Fruit fly (Drosophila melanogaster) whole organism, embryonic: Measurements from ENCODE around the gene CG5326.

Experiments
- Abd-B ChIP-seq: fragments of 200-800 bp; sonication (Bioruptor generic); optimal IDR thresholded peaks from 2 replicates; lab custom pipeline; 2018; ENCODE audit warnings: missing biosample characterization, mild to moderate bottlenecking, missing genetic modification characterization, moderate library complexity
- Asciz ChIP-seq: fragments of 200-800 bp; sonication (Bioruptor generic); optimal IDR thresholded peaks from 2 replicates; lab custom pipeline; 2017; ENCODE audit warnings: missing biosample characterization, mild to moderate bottlenecking, missing genetic modification characterization, missing genetic modification reagents
- Bgb ChIP-seq: fragments of 200-800 bp; sonication (Bioruptor generic); IDR thresholded peaks from 2 replicates; pipeline ENCODE4 v1.3.6; 2022; ENCODE audit warnings: missing biosample characterization, missing genetic modification characterization; ENCODE audit not compliant: partially characterized antibody
- CG10274 ChIP-seq: fragments of 200-800 bp; sonication (Bioruptor generic); optimal IDR thresholded peaks from 3 replicates; lab custom pipeline; 2017; ENCODE audit warnings: missing biosample characterization, mild to moderate bottlenecking, missing genetic modification characterization
- CG10431 ChIP-seq: fragments of 200-800 bp; sonication (Bioruptor generic); optimal IDR thresholded peaks from 3 replicates; lab custom pipeline; 2018; ENCODE audit warnings: missing biosample characterization, mild to moderate bottlenecking, missing genetic modification characterization
- CG10959 ChIP-seq: fragments of 200-800 bp; sonication (Bioruptor generic); IDR thresholded peaks from 2 replicates; pipeline ENCODE4 v1.3.6; 2022; ENCODE audit warnings: missing biosample characterization, missing genetic modification characterization
- CG11560 ChIP-seq: fragments of 200-800 bp; sonication (Bioruptor generic); IDR thresholded peaks from 3 replicates; pipeline ENCODE4 v1.3.6; 2022; ENCODE audit warnings: missing biosample characterization, missing genetic modification characterization
- CG17568 ChIP-seq: fragments of 200-800 bp; sonication (Bioruptor generic); optimal IDR thresholded peaks from 2 replicates; lab custom pipeline; 2018; ENCODE audit warnings: missing biosample characterization, mild to moderate bottlenecking, missing genetic modification characterization, moderate library complexity
- CG18476 ChIP-seq: fragments of 200-800 bp; sonication (Bioruptor generic); optimal IDR thresholded peaks from 2 replicates; lab custom pipeline; 2016; ENCODE audit warnings: missing biosample characterization, mild to moderate bottlenecking, missing genetic modification characterization
- CG18619 ChIP-seq: fragments of 200-800 bp; sonication (Bioruptor generic); optimal IDR thresholded peaks from 3 replicates; lab custom pipeline; 2017; ENCODE audit warnings: missing biosample characterization, mild to moderate bottlenecking, missing genetic modification characterization
- CG32772 ChIP-seq: fragments of 200-800 bp; sonication (Bioruptor generic); IDR thresholded peaks from 2 replicates; pipeline ENCODE4 v1.3.6; 2022; ENCODE audit warnings: missing biosample characterization, missing genetic modification characterization
- CG33557 ChIP-seq: fragments of 200-800 bp; sonication (Bioruptor generic); optimal IDR thresholded peaks from 2 replicates; lab custom pipeline; 2019; ENCODE audit warnings: missing biosample characterization, mild to moderate bottlenecking, missing genetic modification characterization, moderate library complexity
- CG34224 ChIP-seq: fragments of 200-800 bp; sonication (Bioruptor generic); IDR thresholded peaks from 3 replicates; pipeline ENCODE4 v1.3.6; 2022; ENCODE audit warnings: missing biosample characterization, missing genetic modification characterization; ENCODE audit not compliant: partially characterized antibody
- CG3726 ChIP-seq: fragments of 200-800 bp; sonication (Bioruptor generic); IDR thresholded peaks from 3 replicates; pipeline ENCODE4, ENCODE4 v1.3.6; 2022; ENCODE audit warnings: missing biosample characterization, missing genetic modification characterization
- CG4424 ChIP-seq: fragments of 200-800 bp; sonication (Bioruptor generic); optimal IDR thresholded peaks from 3 replicates; lab custom pipeline; 2016; ENCODE audit warnings: missing biosample characterization, missing genetic modification characterization
- CG4707 ChIP-seq: fragments of 200-800 bp; sonication (Bioruptor generic); optimal IDR thresholded peaks from 2 replicates; lab custom pipeline; 2018; ENCODE audit warnings: missing biosample characterization, mild to moderate bottlenecking, missing genetic modification characterization, moderate library complexity
- CG7928 ChIP-seq: fragments of 200-800 bp; sonication (Bioruptor generic); optimal IDR thresholded peaks from 2 replicates; lab custom pipeline; 2017; ENCODE audit warnings: missing biosample characterization, mild to moderate bottlenecking, missing genetic modification characterization
- CG8089 ChIP-seq: fragments of 200-800 bp; sonication (Bioruptor generic); optimal IDR thresholded peaks from 3 replicates; lab custom pipeline; 2016; ENCODE audit warnings: missing biosample characterization, missing genetic modification characterization
- CG8281 ChIP-seq: fragments of 200-800 bp; sonication (Bioruptor generic); optimal IDR thresholded peaks from 2 replicates; lab custom pipeline; 2018; ENCODE audit warnings: missing biosample characterization, mild to moderate bottlenecking, missing genetic modification characterization, moderate library complexity
- CG9727 ChIP-seq: fragments of 200-800 bp; sonication (Bioruptor generic); optimal IDR thresholded peaks from 3 replicates; lab custom pipeline; 2017; ENCODE audit warnings: missing biosample characterization, mild to moderate bottlenecking, missing genetic modification characterization
- CG9876 ChIP-seq: fragments of 200-800 bp; sonication (Bioruptor generic); optimal IDR thresholded peaks from 2 replicates; lab custom pipeline; 2016; ENCODE audit warnings: missing biosample characterization, missing genetic modification characterization
- Dip3 ChIP-seq: fragments of 200-800 bp; sonication (Bioruptor generic); optimal IDR thresholded peaks from 3 replicates; lab custom pipeline; 2016; ENCODE audit warnings: missing biosample characterization, missing genetic modification characterization
- Dll ChIP-seq: fragments of 200-800 bp; sonication (Bioruptor generic); IDR thresholded peaks from 4 replicates; pipeline ENCODE4 v1.3.6; 2022; ENCODE audit warnings: missing biosample characterization, missing genetic modification characterization; ENCODE audit not compliant: partially characterized antibody
- Elba2 ChIP-seq: fragments of 200-800 bp; sonication (Bioruptor generic); optimal IDR thresholded peaks from 3 replicates; lab custom pipeline; 2016; ENCODE audit warnings: missing biosample characterization, missing genetic modification characterization
- Fer2 ChIP-seq: fragments of 200-800 bp; sonication (Bioruptor generic); optimal IDR thresholded peaks from 2 replicates; lab custom pipeline; 2018; ENCODE audit warnings: missing biosample characterization, mild to moderate bottlenecking, missing genetic modification characterization, moderate library complexity
- HLH3B ChIP-seq: fragments of 200-800 bp; sonication (Bioruptor generic); IDR thresholded peaks from 2 replicates; pipeline ENCODE4 v1.3.6; 2022; ENCODE audit warnings: missing biosample characterization, missing genetic modification characterization
- HLH54F ChIP-seq: fragments of 200-800 bp; sonication (Bioruptor generic); optimal IDR thresholded peaks from 3 replicates; lab custom pipeline; 2016; ENCODE audit warnings: missing biosample characterization, missing genetic modification characterization
- Hmr ChIP-seq: fragments of 200-800 bp; sonication (Bioruptor generic); optimal IDR thresholded peaks from 3 replicates; lab custom pipeline; 2017; ENCODE audit warnings: mild to moderate bottlenecking, missing biosample characterization, missing genetic modification reagents, missing genetic modification characterization
- Hr3 ChIP-seq: fragments of 200-800 bp; sonication (Bioruptor generic); optimal IDR thresholded peaks from 3 replicates; lab custom pipeline; 2016; ENCODE audit warnings: missing biosample characterization, missing genetic modification characterization
- Hr78 ChIP-seq, 2 experiments: fragments of 200-800 bp in 1 of 2; fragments of >200 bp in 1 of 2; sonication (Bioruptor generic) in 1 of 2; optimal IDR thresholded peaks; 2 replicates each; lab custom pipeline; 2017 to 2019; ENCODE audit warnings: missing biosample characterization in 2 of 2, missing genetic modification characterization in 2 of 2, mild to moderate bottlenecking in 1 of 2, moderate library complexity in 1 of 2
- Mad ChIP-seq: fragments of 200-800 bp; sonication (Bioruptor generic); optimal IDR thresholded peaks from 2 replicates; lab custom pipeline; 2016; ENCODE audit warnings: missing biosample characterization, missing genetic modification characterization
- Mrtf ChIP-seq: fragments of 200-800 bp; sonication (Bioruptor generic); IDR thresholded peaks from 3 replicates; pipeline ENCODE4 v1.3.6; 2022; ENCODE audit warnings: missing biosample characterization, missing genetic modification characterization
- NFAT ChIP-seq: fragments of 200-800 bp; sonication (Bioruptor generic); IDR thresholded peaks from 2 replicates; pipeline ENCODE4 v1.3.6; 2022; ENCODE audit warnings: missing biosample characterization, missing genetic modification characterization
- Oli ChIP-seq: fragments of 200-800 bp; sonication (Bioruptor generic); optimal IDR thresholded peaks from 2 replicates; lab custom pipeline; 2018; ENCODE audit warnings: missing biosample characterization, mild to moderate bottlenecking, missing genetic modification characterization, moderate library complexity
- Poxn ChIP-seq: fragments of 200-800 bp; sonication (Bioruptor generic); IDR thresholded peaks from 2 replicates; pipeline ENCODE4 v1.3.6; 2022; ENCODE audit warnings: missing biosample characterization, missing genetic modification characterization
- Sin3A ChIP-seq: fragments of >200 bp; optimal IDR thresholded peaks from 2 replicates; lab custom pipeline; 2018
- Usf ChIP-seq: fragments of 200-800 bp; sonication (Bioruptor generic); optimal IDR thresholded peaks from 2 replicates; lab custom pipeline; 2017; ENCODE audit warnings: missing genotype, missing biosample characterization, missing genetic modification characterization
- Xbp1 ChIP-seq: fragments of 200-800 bp; sonication (Bioruptor generic); optimal IDR thresholded peaks from 3 replicates; lab custom pipeline; 2016; ENCODE audit warnings: missing biosample characterization, mild to moderate bottlenecking, missing genetic modification characterization
- cad ChIP-seq: fragments of >200 bp; optimal IDR thresholded peaks from 2 replicates; lab custom pipeline; 2017; ENCODE audit warnings: missing biosample characterization, missing genetic modification characterization
- cato ChIP-seq: fragments of 200-800 bp; sonication (Bioruptor generic); optimal IDR thresholded peaks from 2 replicates; lab custom pipeline; 2016; ENCODE audit warnings: missing biosample characterization, missing genetic modification characterization, borderline replicate concordance
- cwo ChIP-seq: fragments of 200-800 bp; sonication (Bioruptor generic); optimal IDR thresholded peaks from 3 replicates; lab custom pipeline; 2017; ENCODE audit warnings: missing biosample characterization, missing genetic modification characterization, mild to moderate bottlenecking, moderate library complexity, missing genetic modification reagents
- jumu ChIP-seq: fragments of 200-800 bp; sonication (Bioruptor generic); optimal IDR thresholded peaks from 3 replicates; lab custom pipeline; 2016; ENCODE audit warnings: missing biosample characterization, missing genetic modification characterization
- klu ChIP-seq: fragments of 200-800 bp; sonication (Bioruptor generic); IDR thresholded peaks from 2 replicates; pipeline ENCODE4 v1.3.6; 2022; ENCODE audit warnings: missing biosample characterization, missing genetic modification characterization
- knrl ChIP-seq: fragments of 200-800 bp; sonication (Bioruptor generic); IDR thresholded peaks from 3 replicates; pipeline ENCODE4 v1.3.6; 2022; ENCODE audit warnings: missing biosample characterization, missing genetic modification characterization; ENCODE audit not compliant: partially characterized antibody
- lbe ChIP-seq: fragments of 200-800 bp; sonication (Bioruptor generic); optimal IDR thresholded peaks from 2 replicates; lab custom pipeline; 2016; ENCODE audit warnings: missing biosample characterization, mild to moderate bottlenecking, missing genetic modification characterization
- nmo ChIP-seq: fragments of 200-800 bp; sonication (Bioruptor generic); optimal IDR thresholded peaks from 2 replicates; lab custom pipeline; 2018; ENCODE audit warnings: missing biosample characterization, mild to moderate bottlenecking, missing genetic modification characterization, moderate library complexity
- sisA ChIP-seq: fragments of 200-800 bp; sonication (Bioruptor generic); IDR thresholded peaks from 2 replicates; pipeline ENCODE4 v1.3.6; 2022; ENCODE audit warnings: missing biosample characterization, missing genetic modification characterization
- slou ChIP-seq: fragments of 200-800 bp; sonication (Bioruptor generic); optimal IDR thresholded peaks from 3 replicates; lab custom pipeline; 2016; ENCODE audit warnings: missing biosample characterization, missing genetic modification characterization
- stwl ChIP-seq: fragments of 200-800 bp; sonication (Bioruptor generic); optimal IDR thresholded peaks from 3 replicates; lab custom pipeline; 2018; ENCODE audit warnings: missing biosample characterization, mild to moderate bottlenecking, missing genetic modification characterization, moderate library complexity
- tx ChIP-seq: fragments of 200-800 bp; sonication (Bioruptor generic); optimal IDR thresholded peaks from 2 replicates; lab custom pipeline; 2016; ENCODE audit warnings: missing biosample characterization, missing genetic modification characterization
- usp ChIP-seq: fragments of >200 bp; optimal IDR thresholded peaks from 2 replicates; lab custom pipeline; 2017; ENCODE audit warnings: missing biosample characterization, missing genetic modification characterization
- z ChIP-seq: fragments of 200-800 bp; sonication (Bioruptor generic); IDR thresholded peaks from 3 replicates; pipeline ENCODE4 v1.3.6; 2022; ENCODE audit warnings: missing biosample characterization, missing genetic modification characterization

The CG5326 gene

dm6 chr3R:22589311-22589710 lies 49.6 kb upstream of the CG5326 start (continued):
- TF ChIP-seq nmo (GFP tag; lab: Kevin White, UChicago) (peak; percentile 30), Elba2 (no peak), stwl (tag; lab: Kevin White, UChicago) (no peak), tx (GFP tag; lab: Kevin White, UChicago) (no peak), CG9876 (GFP tag; lab: Kevin White, UChicago) (no peak), Hmr (GFP tag; lab: Kevin White, UChicago) (peak; percentile 4), z (no peak), CG18619 (GFP tag; lab: Kevin White, UChicago) (no peak), usp (GFP tag; lab: Kevin White, UChicago) (no peak), Hr3 (GFP tag; lab: Kevin White, UChicago) (no peak), CG7928 (GFP tag; lab: Kevin White, UChicago) (no peak), cato (no peak), CG4424 (GFP tag; lab: Kevin White, UChicago) (peak; percentile 14), Poxn (GFP tag; lab: Robert Waterston, UW) (no peak), CG4707 (GFP tag; lab: Kevin White, UChicago) (peak; percentile 22), Abd-B (no peak), slou (no peak), CG8281 (tag; lab: Kevin White, UChicago) (peak; percentile 32), Mrtf (GFP tag; lab: Robert Waterston, UW) (peak; percentile 31; the same call in 1 of the 3 replicates), sisA (GFP tag; lab: Robert Waterston, UW) (no peak), Dll (no peak), Oli (tag; lab: Kevin White, UChicago) (peak; percentile 28), cad (GFP tag; lab: Kevin White, UChicago) (no peak), CG8089 (no peak), CG10274 (GFP tag; lab: Kevin White, UChicago) (no peak), CG10431 (GFP tag; lab: Kevin White, UChicago) (no peak), NFAT (GFP tag; lab: Robert Waterston, UW) (no peak), Mad (GFP tag; lab: Kevin White, UChicago) (no peak), jumu (no peak), CG10959 (GFP tag; lab: Robert Waterston, UW) (no peak), CG32772 (GFP tag; lab: Robert Waterston, UW) (no peak), knrl (no peak), HLH3B (peak; percentile 8; the same call in 1 of the 2 replicates), CG9727 (no peak), CG11560 (tag; lab: Robert Waterston, UW) (no peak), CG33557 (GFP tag; lab: Kevin White, UChicago) (peak; percentile 53), Xbp1 (GFP tag; lab: Kevin White, UChicago) (no peak), Hr78 (GFP tag; optimal IDR thresholded peaks at IDR 0.05; lab: Kevin White, UChicago) (no peak), HLH54F (no peak), Sin3A (no peak), klu (no peak), Fer2 (tag; lab: Kevin White, UChicago) (no peak), cwo (GFP tag; lab: Kevin White, UChicago) (no peak), CG17568 (GFP tag; lab: Kevin White, UChicago) (peak; percentile 80), Dip3 (GFP tag; lab: Kevin White, UChicago) (no peak), lbe (GFP tag; lab: Kevin White, UChicago) (no peak), CG3726 (GFP tag; lab: Robert Waterston, UW) (no peak), Asciz (GFP tag; lab: Kevin White, UChicago) (peak; percentile 85), Usf (GFP tag; lab: Kevin White, UChicago) (no peak), CG18476 (GFP tag; lab: Kevin White, UChicago) (no peak), Bgb (GFP tag; lab: Robert Waterston, UW) (no peak), CG34224 (GFP tag; lab: Robert Waterston, UW) (no peak)
